Worm (Caenorhabditis elegans): Measurements from ENCODE around the gene Y37E11B.10.
A peak's percentile ranks its signal among the peaks of the same experiment; 100 is the strongest.

Y37E11B.10 gene

ce11 chrIV:3648634-3649240 lies 42.5 kb upstream of the Y37E11B.10 start, which contains the start of gene CC8.2 (continued):
- TF ChIP-seq ama-1 (optimal IDR thresholded peaks at IDR 0.05), result no peak
- TF ChIP-seq hif-1 (tag; optimal IDR thresholded peaks at IDR 0.05), result peak in 1 of 2 experiments; percentile 43
- no peak for TF ChIP-seq ceh-32 (tag; optimal IDR thresholded peaks at IDR 0.05; ENCODE audit: poor library complexity)
- no peak for TF ChIP-seq Y5F2A.4 (GFP tag; optimal IDR thresholded peaks at IDR 0.05)
- peak; percentile 6 for TF ChIP-seq mep-1 (tag; optimal IDR thresholded peaks at IDR 0.05)
- no peak for TF ChIP-seq daf-8 (GFP tag; IDR thresholded peaks at IDR 0.05)
- no peak for TF ChIP-seq rbr-2 (tag; optimal IDR thresholded peaks at IDR 0.05)
- TF ChIP-seq ztf-7 (tag; optimal IDR thresholded peaks at IDR 0.05), result no peak
- no peak for TF ChIP-seq jun-1 (tag; optimal IDR thresholded peaks at IDR 0.05)
- no peak for TF ChIP-seq D1046.2 (GFP tag; IDR thresholded peaks at IDR 0.05)
- no peak for TF ChIP-seq tra-1 (GFP tag; IDR thresholded peaks at IDR 0.05)
- no peak for TF ChIP-seq zfp-3 (GFP tag; conservative IDR thresholded peaks at IDR 0.05)
- no peak for TF ChIP-seq ctbp-1 (GFP tag; IDR thresholded peaks at IDR 0.05)
- TF ChIP-seq nhr-11 (tag; optimal IDR thresholded peaks at IDR 0.05), result no peak
- peak; percentile 39; the same call in 1 of the 2 replicates for TF ChIP-seq php-3 (GFP tag; IDR thresholded peaks at IDR 0.05)
- TF ChIP-seq duxl-1 (tag; optimal IDR thresholded peaks at IDR 0.05; ENCODE audit: poor library complexity), result no peak
- no peak for TF ChIP-seq tag-97 (GFP tag; IDR thresholded peaks at IDR 0.05)
- no peak for TF ChIP-seq F37D6.2 (tag; optimal IDR thresholded peaks at IDR 0.05)
- TF ChIP-seq ZK546.5 (tag; optimal IDR thresholded peaks at IDR 0.05), result no peak
- TF ChIP-seq unc-39 (tag; optimal IDR thresholded peaks at IDR 0.05), result no peak
- no peak for TF ChIP-seq zip-11 (GFP tag; IDR thresholded peaks at IDR 0.05)
- no peak for TF ChIP-seq daf-12 (tag; optimal IDR thresholded peaks at IDR 0.05)
- no peak for TF ChIP-seq hmg-1.1 (GFP tag; IDR thresholded peaks at IDR 0.05)
- TF ChIP-seq Y105C5A.15 (GFP tag; IDR thresholded peaks at IDR 0.05), result no peak

- TF ChIP-seq mdt-29 (GFP tag; IDR thresholded peaks at IDR 0.05), result peak; percentile 64; the same call in 1 of the 2 replicates
- TF ChIP-seq dmd-6 (GFP tag; IDR thresholded peaks at IDR 0.05), result peak; percentile 36; the same call in 1 of the 2 replicates
- no peak for TF ChIP-seq Y105C5A.15 (GFP tag; IDR thresholded peaks at IDR 0.05)
- no peak for TF ChIP-seq ceh-28 (tag; optimal IDR thresholded peaks at IDR 0.05)
- peak in 1 of 2 experiments; percentile 18 for TF ChIP-seq mdl-1 (tag; optimal IDR thresholded peaks at IDR 0.05)
- peak; percentile 6 to 92 for TF ChIP-seq hif-1 (tag; optimal IDR thresholded peaks at IDR 0.05)
- peak in 1 of 2 experiments; percentile 36 for TF ChIP-seq unc-62 (GFP tag; optimal IDR thresholded peaks at IDR 0.05 in 1 of 2)
- TF ChIP-seq unc-62 (tag; optimal IDR thresholded peaks at IDR 0.05), result no peak
- peak; percentile 87 for TF ChIP-seq aha-1 (tag)
- TF ChIP-seq nhr-102 (tag; optimal IDR thresholded peaks at IDR 0.05), result no peak
- TF ChIP-seq nhr-11 (tag; optimal IDR thresholded peaks at IDR 0.05), result peak; percentile 46
- peak; percentile 9 for TF ChIP-seq duxl-1 (tag; optimal IDR thresholded peaks at IDR 0.05; ENCODE audit: poor library complexity)
- no peak for TF ChIP-seq unc-130 (GFP tag; optimal IDR thresholded peaks at IDR 0.05)
- TF ChIP-seq attf-4 (tag; optimal IDR thresholded peaks at IDR 0.05), result no peak
- no peak for TF ChIP-seq Y75B8A.6 (GFP tag; IDR thresholded peaks at IDR 0.05)
- peak; percentile 65 for TF ChIP-seq hlh-30 (tag; optimal IDR thresholded peaks at IDR 0.05; ENCODE audit: insufficient read depth)
- peak; percentile 67 for TF ChIP-seq hlh-11 (tag; optimal IDR thresholded peaks at IDR 0.05)
- TF ChIP-seq zfp-3 (GFP tag; conservative IDR thresholded peaks at IDR 0.05), result peak; percentile 61
- TF ChIP-seq daf-16 (GFP tag; optimal IDR thresholded peaks at IDR 0.05), result peak in 1 of 2 experiments; percentile 86
- peak; percentile 35 for TF ChIP-seq daf-16 (tag; optimal IDR thresholded peaks at IDR 0.05)
These were observed 41.3 kb upstream of the Y37E11B.10 start for ce11 chrIV:3647551-3647950.

Measured in whole organism, L4 larva.